Worm (Caenorhabditis elegans) whole organism, L4 larva: Measurements from ENCODE around the gene F54E4.3.

Source experiments
- F37D6.2 ChIP-seq: sonication (generic microtip); optimal IDR thresholded peaks from 2 replicates; lab custom pipeline; 2016; ENCODE audit warnings: mild to moderate bottlenecking, missing genetic modification characterization, missing compliant biosample characterization
- T26A8.4 ChIP-seq: fragments of 200-800 bp; sonication (Bioruptor generic); IDR thresholded peaks from 2 replicates; pipeline ENCODE4 v1.3.6; 2022; ENCODE audit warnings: missing genetic modification characterization, missing compliant biosample characterization
- Y105C5A.15 ChIP-seq: fragments of 200-800 bp; sonication (Bioruptor generic); IDR thresholded peaks from 2 replicates; pipeline ENCODE4 v1.3.6; 2022; ENCODE audit warnings: missing genetic modification characterization, missing compliant biosample characterization
- ZK337.2 ChIP-seq: fragments of 200-800 bp; sonication (Bioruptor generic); IDR thresholded peaks from 2 replicates; pipeline ENCODE4 v1.3.6; 2022; ENCODE audit warnings: missing genetic modification reagents, missing genetic modification characterization, missing compliant biosample characterization
- aha-1 ChIP-seq: fragments of 150-350 bp; peaks from one replicate; lab custom pipeline; 2014; ENCODE audit warnings: missing biosample characterization, missing genetic modification characterization
- ama-1 ChIP-seq: fragments of 150-350 bp; optimal IDR thresholded peaks from 2 replicates; lab custom pipeline; 2014; ENCODE audit warnings: inconsistent platforms, mixed read lengths
- ceh-28 ChIP-seq: fragments of 150-350 bp; optimal IDR thresholded peaks from 2 replicates; lab custom pipeline; 2014; ENCODE audit warnings: missing biosample characterization, missing genetic modification reagents, missing genetic modification characterization
- ceh-62 ChIP-seq: sonication (generic microtip); optimal IDR thresholded peaks from 2 replicates; lab custom pipeline; 2017; ENCODE audit warnings: missing biosample characterization, missing genetic modification characterization
- ctbp-1 ChIP-seq: fragments of 200-800 bp; sonication (Bioruptor generic); IDR thresholded peaks from 2 replicates; pipeline ENCODE4 v1.3.6; 2022; ENCODE audit warnings: missing genetic modification reagents, missing genetic modification characterization, missing compliant biosample characterization
- daf-16 ChIP-seq, 3 experiments: sonication (generic microtip); optimal IDR thresholded peaks; 2 replicates each; lab custom pipeline; 2016 to 2017; ENCODE audit warnings: missing genetic modification characterization in 3 of 3, missing genetic modification reagents in 3 of 3, mild to moderate bottlenecking in 2 of 3, missing compliant biosample characterization in 2 of 3, missing biosample characterization in 1 of 3, moderate library complexity in 1 of 3
- daf-19 ChIP-seq: fragments of 200-800 bp; sonication (Bioruptor generic); conservative IDR thresholded peaks from 2 replicates; pipeline ENCODE4 v1.3.6; 2022; ENCODE audit warnings: missing genetic modification characterization, missing compliant biosample characterization
- dmd-6 ChIP-seq: fragments of 200-800 bp; sonication (Bioruptor generic); IDR thresholded peaks from 2 replicates; pipeline ENCODE4 v1.3.6; 2022; ENCODE audit warnings: missing genetic modification reagents, missing genetic modification characterization, missing compliant biosample characterization
- egl-43 ChIP-seq: fragments of 200-800 bp; sonication (Bioruptor generic); IDR thresholded peaks from 2 replicates; pipeline ENCODE4 v1.3.6; 2022; ENCODE audit warnings: missing genetic modification reagents, missing genetic modification characterization, missing compliant biosample characterization
- fkh-10 ChIP-seq: fragments of 150-350 bp; optimal IDR thresholded peaks from 2 replicates; lab custom pipeline; 2014; ENCODE audit warnings: missing biosample characterization, missing genetic modification reagents, missing genetic modification characterization
- hif-1 ChIP-seq, 2 experiments: sonication (generic microtip); optimal IDR thresholded peaks; 2 replicates each; lab custom pipeline; 2016 to 2017; ENCODE audit warnings: missing compliant biosample characterization in 2 of 2, missing genetic modification characterization in 2 of 2, missing genetic modification reagents in 2 of 2, missing genotype in 2 of 2, mild to moderate bottlenecking in 1 of 2
- hlh-11 ChIP-seq: fragments of 200-800 bp; sonication (Bioruptor generic); optimal IDR thresholded peaks from 2 replicates; lab custom pipeline; 2018; ENCODE audit warnings: mild to moderate bottlenecking, missing genetic modification characterization, missing compliant biosample characterization
- hlh-30 ChIP-seq: sonication (generic microtip); optimal IDR thresholded peaks from 2 replicates; lab custom pipeline; 2017; ENCODE audit warnings: antibody characterized with exemption, mild to moderate bottlenecking, missing genetic modification characterization, missing compliant biosample characterization; ENCODE audit not compliant: insufficient read depth
- lim-7 ChIP-seq: fragments of 200-800 bp; sonication (Bioruptor generic); IDR thresholded peaks from 2 replicates; pipeline ENCODE4 v1.3.6; 2022; ENCODE audit warnings: missing genetic modification characterization, missing compliant biosample characterization
- lin-13 ChIP-seq: fragments of 150-350 bp; optimal IDR thresholded peaks from 2 replicates; lab custom pipeline; 2014; ENCODE audit warnings: missing biosample characterization, missing genetic modification reagents, missing genetic modification characterization
- lin-29 ChIP-seq: fragments of 200-800 bp; sonication (Bioruptor generic); IDR thresholded peaks from 2 replicates; pipeline ENCODE4 v1.3.6; 2022; ENCODE audit warnings: missing genetic modification reagents, missing genetic modification characterization, missing compliant biosample characterization
- lin-39 ChIP-seq: fragments of 150-350 bp; optimal IDR thresholded peaks from 2 replicates; lab custom pipeline; 2014; ENCODE audit warnings: missing biosample characterization, missing genetic modification reagents, missing genetic modification characterization
- mdt-29 ChIP-seq: fragments of 200-800 bp; sonication (Bioruptor generic); IDR thresholded peaks from 2 replicates; pipeline ENCODE4 v1.3.6; 2022; ENCODE audit warnings: missing genetic modification reagents, missing genetic modification characterization, missing compliant biosample characterization
- mep-1 ChIP-seq: fragments of 150-350 bp; sonication (generic microtip); optimal IDR thresholded peaks from 3 replicates; lab custom pipeline; 2014; ENCODE audit warnings: missing biosample characterization, missing genetic modification characterization
- mxl-2 ChIP-seq: fragments of 200-800 bp; sonication (Bioruptor generic); conservative IDR thresholded peaks from 2 replicates; pipeline ENCODE4 v1.3.6; 2022; ENCODE audit warnings: missing genetic modification reagents, missing genetic modification characterization, missing compliant biosample characterization
- nhr-11 ChIP-seq: fragments of 150-350 bp; optimal IDR thresholded peaks from 2 replicates; lab custom pipeline; 2014; ENCODE audit warnings: missing biosample characterization, missing genetic modification characterization
- nhr-111 ChIP-seq: fragments of 200-800 bp; sonication (Bioruptor generic); optimal IDR thresholded peaks from 2 replicates; lab custom pipeline; 2018; ENCODE audit warnings: mild to moderate bottlenecking, missing genetic modification characterization, missing compliant biosample characterization
- nhr-25 ChIP-seq: sonication (generic microtip); optimal IDR thresholded peaks from 2 replicates; lab custom pipeline; 2017; ENCODE audit warnings: missing genetic modification characterization, mild to moderate bottlenecking, missing compliant biosample characterization, antibody characterized with exemption, moderate library complexity, borderline replicate concordance; ENCODE audit not compliant: insufficient read depth
- nhr-28 ChIP-seq: fragments of 150-350 bp; optimal IDR thresholded peaks from 2 replicates; lab custom pipeline; 2014; ENCODE audit warnings: missing biosample characterization, missing genetic modification characterization
- nhr-48 ChIP-seq: sonication (generic microtip); optimal IDR thresholded peaks from 2 replicates; lab custom pipeline; 2016; ENCODE audit warnings: mild to moderate bottlenecking, missing genetic modification characterization, missing compliant biosample characterization
- nhr-6 ChIP-seq: fragments of 150-350 bp; optimal IDR thresholded peaks from 2 replicates; lab custom pipeline; 2014; ENCODE audit warnings: missing biosample characterization, missing genetic modification characterization
- pqm-1 ChIP-seq: sonication (generic microtip); optimal IDR thresholded peaks from 2 replicates; lab custom pipeline; 2017; ENCODE audit warnings: missing biosample characterization, missing genetic modification characterization
- sdz-12 ChIP-seq: fragments of 200-800 bp; sonication (Bioruptor generic); optimal IDR thresholded peaks from 2 replicates; lab custom pipeline; 2018; ENCODE audit warnings: mild to moderate bottlenecking, missing genetic modification characterization, missing compliant biosample characterization
- skn-1 ChIP-seq: fragments of 150-350 bp; optimal IDR thresholded peaks from 2 replicates; lab custom pipeline; 2014; ENCODE audit warnings: missing biosample characterization, missing genetic modification characterization
- tra-1 ChIP-seq: fragments of 200-800 bp; sonication (Bioruptor generic); IDR thresholded peaks from 2 replicates; pipeline ENCODE4 v1.3.6; 2022; ENCODE audit warnings: missing genetic modification reagents, missing genetic modification characterization, missing compliant biosample characterization
- unc-39 ChIP-seq: sonication (generic microtip); optimal IDR thresholded peaks from 2 replicates; lab custom pipeline; 2017; ENCODE audit warnings: missing biosample characterization, missing genetic modification characterization
- unc-62 ChIP-seq, 3 experiments: fragments of 150-350 bp in 1 of 3; sonication (generic microtip); optimal IDR thresholded peaks in 2 of 3; peaks in 1 of 3; 1 replicate in 1 of 3; 2 replicates in 2 of 3; lab custom pipeline; 2014 to 2017; ENCODE audit warnings: missing biosample characterization in 3 of 3, missing genetic modification characterization in 3 of 3, missing genetic modification reagents in 3 of 3, missing genotype in 1 of 3
- zip-11 ChIP-seq: fragments of 200-800 bp; sonication (Bioruptor generic); IDR thresholded peaks from 2 replicates; pipeline ENCODE4 v1.3.6; 2022; ENCODE audit warnings: missing genetic modification characterization, missing compliant biosample characterization

Gene F54E4.3

DNA sequence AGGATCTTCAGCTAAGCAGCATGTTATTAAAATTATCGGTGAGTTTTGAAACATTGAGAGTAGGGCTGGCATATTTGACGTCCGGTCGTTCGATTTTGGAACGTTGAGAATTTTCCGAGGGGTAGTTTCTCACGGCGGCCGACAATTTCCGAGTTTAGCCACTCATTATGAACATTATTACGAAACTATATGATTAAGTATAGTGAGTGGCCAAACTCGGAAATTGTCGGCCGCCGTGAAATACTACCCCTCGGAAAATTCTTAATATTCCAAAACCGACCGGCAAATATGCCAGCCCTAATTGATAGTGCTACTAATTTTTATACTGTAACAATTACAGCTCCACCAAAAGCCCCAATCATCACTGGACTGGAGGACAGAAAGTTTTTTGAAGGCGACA lies 21.2 kb upstream of the F54E4.3 start:
- TF ChIP-seq F37D6.2 (no peak), daf-19 (GFP tag; lab: Robert Waterston, UW) (no peak), mxl-2 (no peak), ceh-62 (tag; lab: Kevin White, UChicago) (no peak), sdz-12 (no peak), aha-1 (no peak), nhr-111 (GFP tag; lab: Kevin White, UChicago) (no peak), lin-13 (GFP tag; lab: Kevin White, UChicago) (no peak), pqm-1 (tag; lab: Kevin White, UChicago) (no peak)

DNA sequence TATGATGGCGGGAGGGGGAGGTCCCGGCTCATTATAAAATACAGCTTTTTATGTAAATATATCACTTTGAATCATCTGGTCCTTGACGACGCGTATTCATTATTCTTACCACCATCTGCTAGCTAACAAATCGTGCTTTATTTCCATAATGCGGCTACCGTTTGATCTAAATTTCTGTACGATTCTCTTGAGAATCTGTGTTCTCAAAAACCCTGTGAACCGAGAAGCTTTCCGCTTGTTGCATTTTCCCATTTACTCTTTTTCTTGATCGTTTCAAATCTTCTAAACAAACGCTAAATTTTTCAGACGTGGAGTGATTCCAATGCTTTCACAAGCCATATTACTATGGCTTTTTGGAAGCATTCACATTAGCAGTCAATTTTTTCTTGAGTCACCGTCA lies 18.4 kb upstream of the F54E4.3 start, which contains the start of gene syg-2:
TSS of gene syg-2 (plus strand) at position 301 of the 400 bp plus-strand sequence.
- no peak for TF ChIP-seq skn-1 (tag; lab: Kevin White, UChicago)
- peak in 1 of 2 experiments; percentile 89 for TF ChIP-seq unc-62 (GFP tag; optimal IDR thresholded peaks at IDR 0.05 in 1 of 2; lab: Kevin White, UChicago)
- TF ChIP-seq unc-62 (tag; optimal IDR thresholded peaks at IDR 0.05; lab: Kevin White, UChicago): no peak
- no peak for TF ChIP-seq tra-1 (GFP tag; lab: Robert Waterston, UW)

DNA sequence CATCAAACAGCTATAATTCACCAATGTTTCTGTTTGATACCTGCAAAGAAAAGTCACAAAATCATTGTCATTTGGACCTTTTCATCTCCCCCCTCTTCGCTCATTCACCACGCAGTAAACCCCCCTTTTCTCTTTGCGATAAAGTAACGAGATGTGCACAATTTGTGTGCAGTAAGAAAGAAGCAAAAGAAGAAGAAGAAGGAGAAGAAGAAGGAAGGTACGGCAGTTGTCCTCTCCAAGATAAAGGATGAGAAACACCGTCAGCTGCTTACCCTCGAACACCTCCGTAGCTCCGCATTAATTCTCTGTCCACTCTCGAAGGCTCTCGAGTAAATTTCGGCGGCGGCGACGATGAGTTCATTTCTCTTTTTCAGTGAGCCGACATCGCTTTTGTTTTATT lies 17.3 kb upstream of the F54E4.3 start:
- TF ChIP-seq daf-16 (GFP tag; optimal IDR thresholded peaks at IDR 0.05; lab: Kevin White, UChicago) (peak in 1 of 2 experiments; percentile 25), daf-16 (tag; optimal IDR thresholded peaks at IDR 0.05; lab: Kevin White, UChicago) (no peak), nhr-25 (tag; lab: Kevin White, UChicago) (no peak), hlh-11 (peak; percentile 17), hlh-30 (tag; lab: Kevin White, UChicago) (no peak), nhr-11 (tag; lab: Kevin White, UChicago) (peak; percentile 45), ceh-28 (tag; lab: Kevin White, UChicago) (no peak), zip-11 (GFP tag; lab: Robert Waterston, UW) (no peak), lin-29 (GFP tag; lab: Robert Waterston, UW) (no peak), aha-1 (peak; percentile 30)

DNA sequence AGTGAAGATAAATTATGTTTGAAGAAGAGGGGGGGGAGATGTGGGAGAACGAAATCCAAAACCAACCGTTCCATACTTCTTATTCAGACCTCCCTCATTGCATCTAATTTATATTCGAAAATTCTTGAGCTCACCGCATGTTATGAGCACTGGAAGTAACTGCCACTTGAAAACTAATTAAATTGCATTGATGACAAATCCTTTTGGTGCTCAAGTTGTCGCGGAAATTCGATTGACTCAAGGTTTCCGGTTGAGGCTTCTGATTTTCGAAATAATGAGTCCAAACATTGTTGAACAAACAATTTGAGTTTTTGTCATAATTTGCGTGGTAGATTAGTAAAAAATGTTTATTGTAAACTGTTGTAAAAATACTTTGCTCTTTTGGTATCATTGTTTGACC lies 15.8 kb upstream of the F54E4.3 start:
- TF ChIP-seq unc-62 (GFP tag; optimal IDR thresholded peaks at IDR 0.05 in 1 of 2; lab: Kevin White, UChicago): peak in 1 of 2 experiments; percentile 8
- TF ChIP-seq unc-62 (tag; optimal IDR thresholded peaks at IDR 0.05; lab: Kevin White, UChicago): no peak
- TF ChIP-seq nhr-6 (tag; lab: Kevin White, UChicago): no peak
- no peak for TF ChIP-seq Y105C5A.15 (GFP tag; lab: Robert Waterston, UW)
- TF ChIP-seq, all 104 proteins: peak for 1

ce11 chrX:14649224-14649623 lies 13.0 kb upstream of the F54E4.3 start:
- no peak for TF ChIP-seq ZK337.2 (GFP tag; lab: Robert Waterston, UW)
- peak; percentile 29; the same call in 1 of the 2 replicates for TF ChIP-seq ctbp-1 (GFP tag; lab: Robert Waterston, UW)

ce11 chrX:14645392-14645791 lies 9.2 kb upstream of the F54E4.3 start, which contains the start of gene F54E4.4:
Gene F54E4.4, minus strand, starts transcription at chrX:14645492.
- peak in 1 of 2 experiments; percentile 13 for TF ChIP-seq unc-62 (GFP tag; optimal IDR thresholded peaks at IDR 0.05 in 1 of 2; lab: Kevin White, UChicago)
- TF ChIP-seq unc-62 (tag; optimal IDR thresholded peaks at IDR 0.05; lab: Kevin White, UChicago): no peak
- TF ChIP-seq unc-39 (tag; lab: Kevin White, UChicago): no peak
- TF ChIP-seq mdt-29 (GFP tag; lab: Robert Waterston, UW): no peak
- TF ChIP-seq mep-1: no peak
- no peak for TF ChIP-seq pqm-1 (tag; lab: Kevin White, UChicago)

ce11 chrX:14639941-14640340 lies 3.7 kb upstream of the F54E4.3 start:
- TF ChIP-seq lin-29 (GFP tag; lab: Robert Waterston, UW): no peak
- TF ChIP-seq lim-7: no peak
- no peak for TF ChIP-seq T26A8.4 (GFP tag; lab: Robert Waterston, UW)
- TF ChIP-seq egl-43: 0 out of 2 replicates have a peak, but pooled peaks have one; percentile 42
- no peak for TF ChIP-seq lin-13 (GFP tag; lab: Kevin White, UChicago)
- peak in 1 of 2 experiments; percentile 31 for TF ChIP-seq hif-1 (tag; optimal IDR thresholded peaks at IDR 0.05; lab: Kevin White, UChicago)
- no peak for TF ChIP-seq ama-1 (lab: Kevin White, UChicago)
- peak; percentile 90 for TF ChIP-seq fkh-10 (GFP tag; lab: Kevin White, UChicago)
- TF ChIP-seq nhr-48: no peak
- peak; percentile 24 for TF ChIP-seq hlh-11
- 0 out of 2 replicates have a peak, but pooled peaks have one; percentile 8 for TF ChIP-seq dmd-6 (GFP tag; lab: Robert Waterston, UW)
- peak; percentile 17 for TF ChIP-seq nhr-11 (tag; lab: Kevin White, UChicago)
- TF ChIP-seq lin-39 (tag; lab: Kevin White, UChicago): no peak
- TF ChIP-seq daf-16 (GFP tag; optimal IDR thresholded peaks at IDR 0.05; lab: Kevin White, UChicago): peak in 1 of 2 experiments; percentile 4
- no peak for TF ChIP-seq daf-16 (tag; optimal IDR thresholded peaks at IDR 0.05; lab: Kevin White, UChicago)
- TF ChIP-seq hlh-30 (tag; lab: Kevin White, UChicago): peak; percentile 19
- no peak for TF ChIP-seq nhr-28
